Fruit fly (Drosophila melanogaster) whole organism, embryonic: ENCODE results near the gene CG31741.
A peak's percentile ranks its signal among the peaks of the same experiment; 100 is the strongest.

Experiments
- Antp ChIP-seq: fragments of 200-800 bp; sonication (Bioruptor generic); optimal IDR thresholded peaks from 3 replicates; lab custom pipeline; 2016; ENCODE audit warnings: missing biosample characterization, missing genetic modification characterization
- Atf3 ChIP-seq: fragments of 200-800 bp; sonication (Bioruptor generic); optimal IDR thresholded peaks from 3 replicates; lab custom pipeline; 2016; ENCODE audit warnings: missing biosample characterization, missing genetic modification characterization
- B-H2 ChIP-seq: fragments of 200-800 bp; sonication (Bioruptor generic); optimal IDR thresholded peaks from 2 replicates; lab custom pipeline; 2018; ENCODE audit warnings: missing biosample characterization, mild to moderate bottlenecking, missing genetic modification characterization
- CG12659 ChIP-seq: fragments of 200-800 bp; sonication (Bioruptor generic); optimal IDR thresholded peaks from 3 replicates; lab custom pipeline; 2017; ENCODE audit warnings: mild to moderate bottlenecking, missing biosample characterization, missing genetic modification reagents, missing genetic modification characterization
- CG12942 ChIP-seq: fragments of 200-800 bp; sonication (Bioruptor generic); optimal IDR thresholded peaks from 3 replicates; lab custom pipeline; 2016; ENCODE audit warnings: missing biosample characterization, missing genetic modification characterization
- CG13123 ChIP-seq: fragments of 200-800 bp; sonication (Bioruptor generic); optimal IDR thresholded peaks from 2 replicates; lab custom pipeline; 2016; ENCODE audit warnings: missing biosample characterization, missing genetic modification characterization
- CG14441 ChIP-seq: fragments of 200-800 bp; sonication (Bioruptor generic); IDR thresholded peaks from 2 replicates; pipeline ENCODE4 v1.3.6; 2022; ENCODE audit warnings: missing biosample characterization, missing genetic modification characterization
- CG14710 ChIP-seq: fragments of 200-800 bp; sonication (Bioruptor generic); optimal IDR thresholded peaks from 3 replicates; lab custom pipeline; 2019; ENCODE audit warnings: missing biosample characterization, mild to moderate bottlenecking, missing genetic modification characterization, moderate library complexity
- CG15073 ChIP-seq: fragments of 200-800 bp; sonication (Bioruptor generic); optimal IDR thresholded peaks from 2 replicates; lab custom pipeline; 2016; ENCODE audit warnings: missing biosample characterization, missing genetic modification characterization
- CG17361 ChIP-seq: fragments of 200-800 bp; sonication (Bioruptor generic); IDR thresholded peaks from 3 replicates; pipeline ENCODE4 v1.3.6; 2022; ENCODE audit warnings: missing biosample characterization, missing genetic modification characterization
- CG3065 ChIP-seq: fragments of 200-800 bp; sonication (Bioruptor generic); optimal IDR thresholded peaks from 2 replicates; lab custom pipeline; 2016; ENCODE audit warnings: missing biosample characterization, missing genetic modification characterization
- CG33213 ChIP-seq: fragments of 200-800 bp; sonication (Bioruptor generic); optimal IDR thresholded peaks from 3 replicates; lab custom pipeline; 2016; ENCODE audit warnings: missing biosample characterization, missing genetic modification characterization
- CG43689 ChIP-seq: fragments of 200-800 bp; sonication (Bioruptor generic); IDR thresholded peaks from 2 replicates; pipeline ENCODE4 v1.3.6; 2022; ENCODE audit warnings: missing biosample characterization, missing genetic modification characterization
- CG9215 ChIP-seq: fragments of 200-800 bp; sonication (Bioruptor generic); IDR thresholded peaks from 2 replicates; pipeline ENCODE4 v1.3.6; 2022; ENCODE audit warnings: missing biosample characterization, missing genetic modification characterization
- CoRest ChIP-seq: fragments of 200-800 bp; sonication (Bioruptor generic); optimal IDR thresholded peaks from 3 replicates; lab custom pipeline; 2018; ENCODE audit warnings: missing biosample characterization, mild to moderate bottlenecking, missing genetic modification characterization, moderate library complexity
- Dip3 ChIP-seq: fragments of 200-800 bp; sonication (Bioruptor generic); optimal IDR thresholded peaks from 3 replicates; lab custom pipeline; 2016; ENCODE audit warnings: missing biosample characterization, missing genetic modification characterization
- Dll ChIP-seq: fragments of 200-800 bp; sonication (Bioruptor generic); IDR thresholded peaks from 4 replicates; pipeline ENCODE4 v1.3.6; 2022; ENCODE audit warnings: missing biosample characterization, missing genetic modification characterization; ENCODE audit not compliant: partially characterized antibody
- Doc2 ChIP-seq: fragments of 200-800 bp; sonication (Bioruptor generic); IDR thresholded peaks from 2 replicates; pipeline ENCODE4 v1.3.6; 2022; ENCODE audit warnings: missing biosample characterization, missing genetic modification characterization
- Dref ChIP-seq: fragments of 200-800 bp; sonication (Bioruptor generic); IDR thresholded peaks from 2 replicates; pipeline ENCODE4 v1.3.6; 2022; ENCODE audit warnings: missing biosample characterization, missing genetic modification characterization
- Drgx ChIP-seq: fragments of 200-800 bp; sonication (Bioruptor generic); IDR thresholded peaks from 2 replicates; pipeline ENCODE4 v1.3.6; 2022; ENCODE audit warnings: missing biosample characterization, missing genetic modification characterization
- GATAe ChIP-seq: fragments of 200-800 bp; sonication (Bioruptor generic); conservative IDR thresholded peaks from 2 replicates; pipeline ENCODE4 v1.3.6; 2022; ENCODE audit warnings: missing biosample characterization, missing genetic modification characterization
- Gug ChIP-seq: fragments of 200-800 bp; sonication (Bioruptor generic); IDR thresholded peaks from 4 replicates; pipeline ENCODE4 v1.3.6; 2022; ENCODE audit warnings: missing biosample characterization, missing genetic modification characterization
- H15 ChIP-seq: fragments of 200-800 bp; sonication (Bioruptor generic); IDR thresholded peaks from 3 replicates; pipeline ENCODE4 v1.3.6; 2022; ENCODE audit warnings: missing biosample characterization, missing genetic modification characterization
- Hr39 ChIP-seq: fragments of >200 bp; optimal IDR thresholded peaks from 2 replicates; lab custom pipeline; 2017
- Lhr ChIP-seq: fragments of 200-800 bp; sonication (Bioruptor generic); optimal IDR thresholded peaks from 3 replicates; lab custom pipeline; 2017; ENCODE audit warnings: mild to moderate bottlenecking, missing biosample characterization, missing genetic modification reagents, missing genetic modification characterization
- Med ChIP-seq: fragments of 200-800 bp; sonication (Bioruptor generic); peaks from one replicate; lab custom pipeline; 2016; ENCODE audit warnings: missing biosample characterization, missing genetic modification characterization, mild to moderate bottlenecking, inconsistent platforms, moderate library complexity
- NFAT ChIP-seq: fragments of 200-800 bp; sonication (Bioruptor generic); IDR thresholded peaks from 2 replicates; pipeline ENCODE4 v1.3.6; 2022; ENCODE audit warnings: missing biosample characterization, missing genetic modification characterization
- Tbp ChIP-seq: fragments of >200 bp; optimal IDR thresholded peaks from 2 replicates; lab custom pipeline; 2018; ENCODE audit warnings: missing biosample characterization, missing genetic modification characterization
- Trl ChIP-seq, 3 experiments: fragments of >200 bp in 2 of 3; fragments of 200-800 bp in 1 of 3; sonication (Bioruptor generic) in 1 of 3; optimal IDR thresholded peaks; 2 replicates in 1 of 3; 3 replicates in 2 of 3; lab custom pipeline; 2016 to 2017; ENCODE audit warnings: missing biosample characterization in 1 of 3, missing genetic modification characterization in 1 of 3
- abd-A ChIP-seq: fragments of 200-800 bp; sonication (Bioruptor generic); optimal IDR thresholded peaks from 3 replicates; lab custom pipeline; 2019; ENCODE audit warnings: missing biosample characterization, mild to moderate bottlenecking, missing genetic modification characterization, moderate library complexity
- bcd ChIP-seq: fragments of 200-800 bp; sonication (Bioruptor generic); optimal IDR thresholded peaks from 2 replicates; lab custom pipeline; 2017; ENCODE audit warnings: missing biosample characterization, mild to moderate bottlenecking, missing genetic modification characterization
- ci ChIP-seq: fragments of 200-800 bp; sonication (Bioruptor generic); IDR thresholded peaks from 3 replicates; pipeline ENCODE4 v1.3.6; 2022; ENCODE audit warnings: missing biosample characterization, missing genetic modification characterization
- dimm ChIP-seq: fragments of 200-800 bp; sonication (Bioruptor generic); IDR thresholded peaks from 2 replicates; pipeline ENCODE4 v1.3.6; 2022; ENCODE audit warnings: missing biosample characterization, missing genetic modification characterization
- emc ChIP-seq: fragments of 200-800 bp; sonication (Bioruptor generic); optimal IDR thresholded peaks from 2 replicates; lab custom pipeline; 2016; ENCODE audit warnings: missing biosample characterization, missing genetic modification characterization
- grn ChIP-seq: fragments of 200-800 bp; sonication (Bioruptor generic); optimal IDR thresholded peaks from 3 replicates; lab custom pipeline; 2017; ENCODE audit warnings: missing biosample characterization, missing genetic modification characterization
- lmd ChIP-seq: fragments of 200-800 bp; sonication (Bioruptor generic); IDR thresholded peaks from 2 replicates; pipeline ENCODE4 v1.3.6; 2022; ENCODE audit warnings: missing biosample characterization, missing genetic modification characterization
- lola ChIP-seq, 3 experiments: fragments of >200 bp in 2 of 3; fragments of 200-800 bp in 1 of 3; sonication (Bioruptor generic) in 1 of 3; optimal IDR thresholded peaks; 2 replicates each; lab custom pipeline; 2017 to 2019; ENCODE audit warnings: missing biosample characterization in 3 of 3, missing genetic modification characterization in 3 of 3, mild to moderate bottlenecking in 1 of 3, moderate library complexity in 1 of 3
- pan ChIP-seq, 4 experiments: fragments of >200 bp in 3 of 4; fragments of 200-800 bp in 1 of 4; sonication (Bioruptor generic) in 1 of 4; optimal IDR thresholded peaks in 3 of 4; IDR thresholded peaks in 1 of 4; 2 replicates each; pipeline versions ENCODE4 v1.3.6 to Lab custom; 2017 to 2022; ENCODE audit warnings: missing biosample characterization in 2 of 4, missing genetic modification characterization in 2 of 4, mixed read lengths in 1 of 4
- pita ChIP-seq: fragments of 200-800 bp; sonication (Bioruptor generic); optimal IDR thresholded peaks from 2 replicates; lab custom pipeline; 2017; ENCODE audit warnings: missing biosample characterization, mild to moderate bottlenecking, missing genetic modification characterization
- ranshi ChIP-seq: fragments of 200-800 bp; sonication (Bioruptor generic); IDR thresholded peaks from 2 replicates; pipeline ENCODE4 v1.3.6; 2022; ENCODE audit warnings: missing biosample characterization, missing genetic modification characterization
- repo ChIP-seq: fragments of 200-800 bp; sonication (Bioruptor generic); optimal IDR thresholded peaks from 2 replicates; lab custom pipeline; 2016; ENCODE audit warnings: missing biosample characterization, missing genetic modification characterization
- run ChIP-seq: fragments of 200-800 bp; sonication (Bioruptor generic); optimal IDR thresholded peaks from 3 replicates; lab custom pipeline; 2018; ENCODE audit warnings: missing biosample characterization, mild to moderate bottlenecking, missing genetic modification characterization
- seq ChIP-seq: fragments of 200-800 bp; sonication (Bioruptor generic); IDR thresholded peaks from 2 replicates; pipeline ENCODE4 v1.3.6; 2022; ENCODE audit warnings: missing biosample characterization, missing genetic modification characterization
- slp2 ChIP-seq: fragments of 200-800 bp; sonication (Bioruptor generic); optimal IDR thresholded peaks from 2 replicates; lab custom pipeline; 2016; ENCODE audit warnings: missing biosample characterization, missing genetic modification characterization
- sr ChIP-seq: fragments of 200-800 bp; sonication (Bioruptor generic); IDR thresholded peaks from 3 replicates; pipeline ENCODE4 v1.3.6; 2022; ENCODE audit warnings: missing biosample characterization, missing genetic modification characterization
- tup ChIP-seq: fragments of 200-800 bp; sonication (Bioruptor generic); optimal IDR thresholded peaks from 2 replicates; lab custom pipeline; 2016; ENCODE audit warnings: missing biosample characterization, mild to moderate bottlenecking, missing genetic modification characterization, moderate library complexity
- vfl ChIP-seq: fragments of 200-800 bp; sonication (Bioruptor generic); optimal IDR thresholded peaks from 2 replicates; lab custom pipeline; 2016; ENCODE audit warnings: missing biosample characterization, missing genetic modification characterization
- wdn ChIP-seq: fragments of 200-800 bp; sonication (Bioruptor generic); IDR thresholded peaks from 2 replicates; pipeline ENCODE4 v1.3.6; 2022; ENCODE audit warnings: missing biosample characterization, missing genetic modification characterization
- zen2 ChIP-seq: fragments of 200-800 bp; sonication (Bioruptor generic); IDR thresholded peaks from 3 replicates; pipeline ENCODE4 v1.3.6; 2022; ENCODE audit warnings: missing biosample characterization, missing genetic modification characterization; ENCODE audit not compliant: partially characterized antibody

Gene CG31741

dm6 chr2L:18121367-18122230, 37.5 kb downstream of the CG31741 start (continued):
- TF ChIP-seq seq (GFP tag; lab: Robert Waterston, UW) (peak; percentile 42; the same call in 1 of the 2 replicates), Trl (optimal IDR thresholded peaks at IDR 0.05; lab: Kevin White, UChicago) (no peak), Trl (GFP tag; optimal IDR thresholded peaks at IDR 0.05; lab: Kevin White, UChicago) (peak; percentile 37), Antp (peak; percentile 61), CoRest (tag; lab: Kevin White, UChicago) (peak; percentile 43), H15 (GFP tag; lab: Robert Waterston, UW) (0 out of 3 replicates have a peak, but pooled peaks have one; percentile 24), CG15073 (no peak), CG17361 (GFP tag; lab: Robert Waterston, UW) (no peak), Hr39 (lab: Kevin White, UChicago) (no peak), B-H2 (GFP tag; lab: Kevin White, UChicago) (no peak), Dip3 (GFP tag; lab: Kevin White, UChicago) (no peak), GATAe (GFP tag; lab: Robert Waterston, UW) (no peak), repo (no peak), grn (GFP tag; lab: Kevin White, UChicago) (no peak), bcd (GFP tag; lab: Kevin White, UChicago) (peak; percentile 45), Lhr (GFP tag; lab: Kevin White, UChicago) (no peak), dimm (GFP tag; lab: Robert Waterston, UW) (no peak), Atf3 (GFP tag; lab: Kevin White, UChicago) (no peak), run (tag; lab: Kevin White, UChicago) (no peak), pita (no peak), ci (0 out of 3 replicates have a peak, but pooled peaks have one; percentile 17), wdn (GFP tag; lab: Robert Waterston, UW) (no peak), abd-A (tag; lab: Kevin White, UChicago) (no peak), CG3065 (GFP tag; lab: Kevin White, UChicago) (no peak), NFAT (GFP tag; lab: Robert Waterston, UW) (0 out of 2 replicates have a peak, but pooled peaks have one; percentile 11), Doc2 (GFP tag; lab: Robert Waterston, UW) (no peak), Drgx (GFP tag; lab: Robert Waterston, UW) (peak; percentile 97), CG12942 (GFP tag; lab: Kevin White, UChicago) (no peak), vfl (GFP tag; lab: Kevin White, UChicago) (peak; percentile 10), ranshi (GFP tag; lab: Robert Waterston, UW) (peak; percentile 27; the same call in 1 of the 2 replicates), CG13123 (GFP tag; lab: Kevin White, UChicago) (no peak), CG33213 (no peak), Dll (GFP tag; lab: Robert Waterston, UW) (no peak), Gug (GFP tag; lab: Robert Waterston, UW) (peak; percentile 36; the same call in 2 of the 4 replicates), slp2 (GFP tag; lab: Kevin White, UChicago) (no peak), Tbp (GFP tag; lab: Kevin White, UChicago) (no peak), CG12659 (GFP tag; lab: Kevin White, UChicago) (peak; percentile 26), Dref (GFP tag; lab: Robert Waterston, UW) (no peak), CG14710 (no peak), CG9215 (peak; percentile 52), lola (GFP tag; optimal IDR thresholded peaks at IDR 0.05; lab: Kevin White, UChicago) (no peak), CG43689 (GFP tag; lab: Robert Waterston, UW) (no peak), tup (GFP tag; lab: Kevin White, UChicago) (no peak), emc (no peak), sr (GFP tag; lab: Robert Waterston, UW) (no peak), pan (optimal IDR thresholded peaks at IDR 0.05; lab: Kevin White, UChicago) (no peak), pan (GFP tag; optimal IDR thresholded peaks at IDR 0.05 in 1 of 2, IDR thresholded peaks at IDR 0.05 in 1 of 2) (peak in 1 of 2 experiments; percentile 68), lmd (peak; percentile 55), zen2 (GFP tag; lab: Robert Waterston, UW) (no peak), Med (GFP tag; lab: Kevin White, UChicago) (peak; percentile 92), CG14441 (GFP tag; lab: Robert Waterston, UW) (0 out of 2 replicates have a peak, but pooled peaks have one; percentile 39)
